Worm (Caenorhabditis elegans): ENCODE measurements around the gene K08E4.8.

Gene K08E4.8

ce11 chrIV:12056603-12057002 lies 4.5 kb downstream of the K08E4.8 start, which contains the start of gene K08E4.2:
Gene K08E4.2 (minus strand): TSS chrIV:12056656.
- no peak for TF ChIP-seq nhr-76 (tag; optimal IDR thresholded peaks at IDR 0.05)
- TF ChIP-seq ceh-16 (tag; optimal IDR thresholded peaks at IDR 0.05): no peak
- TF ChIP-seq nhr-23 (tag; optimal IDR thresholded peaks at IDR 0.05): no peak
- no peak for TF ChIP-seq nhr-67 (tag; optimal IDR thresholded peaks at IDR 0.05)

- TF ChIP-seq nhr-23 (tag; optimal IDR thresholded peaks at IDR 0.05) (no peak), ceh-16 (tag; optimal IDR thresholded peaks at IDR 0.05) (no peak), nhr-77 (tag; optimal IDR thresholded peaks at IDR 0.05) (no peak), ceh-9 (tag; optimal IDR thresholded peaks at IDR 0.05) (no peak), jun-1 (tag; optimal IDR thresholded peaks at IDR 0.05) (no peak)
Measured at ce11 chrIV:12052461-12052860, 8.7 kb downstream of the K08E4.8 start.

ce11 chrIV:12051049-12051792 lies 9.9 kb downstream of the K08E4.8 start, which contains the start of the genes bre-5 and spt-5:
Gene bre-5 (minus strand): TSS chrIV:12051215.
Gene spt-5 (plus strand): TSS chrIV:12051491.
- TF ChIP-seq hmg-11 (tag; optimal IDR thresholded peaks at IDR 0.05) (peak; percentile 47), nhr-23 (tag; optimal IDR thresholded peaks at IDR 0.05) (peak; percentile 21), egl-5 (tag; optimal IDR thresholded peaks at IDR 0.05) (no peak), skn-1 (tag; optimal IDR thresholded peaks at IDR 0.05) (no peak), lin-15B (tag; optimal IDR thresholded peaks at IDR 0.05) (peak; percentile 36), R02D3.7 (tag; optimal IDR thresholded peaks at IDR 0.05) (no peak), pha-4 (tag; optimal IDR thresholded peaks at IDR 0.05) (peak; percentile 64), ama-1 (optimal IDR thresholded peaks at IDR 0.05) (no peak), nhr-77 (tag; optimal IDR thresholded peaks at IDR 0.05) (no peak), nhr-12 (tag; optimal IDR thresholded peaks at IDR 0.05) (no peak), ceh-28 (tag; optimal IDR thresholded peaks at IDR 0.05) (peak; percentile 35)

ce11 chrIV:12047552-12048347 lies 13.4 kb downstream of the K08E4.8 start, which contains the start of gene T12G3.4:
Gene T12G3.4 (plus strand): TSS chrIV:12048256.
- TF ChIP-seq pha-4 (tag; optimal IDR thresholded peaks at IDR 0.05) (peak; percentile 90), nfya-1 (tag; optimal IDR thresholded peaks at IDR 0.05; ENCODE audit: insufficient read depth) (no peak)

ce11 chrIV:12046524-12047203 lies 14.5 kb downstream of the K08E4.8 start, which contains the start of gene T12G3.2:
Gene T12G3.2 (minus strand): TSS chrIV:12046967.
- TF ChIP-seq mdl-1 (tag; optimal IDR thresholded peaks at IDR 0.05) (no peak), eor-1 (tag; optimal IDR thresholded peaks at IDR 0.05) (no peak), lin-15B (tag; optimal IDR thresholded peaks at IDR 0.05) (no peak), lsy-12 (tag; optimal IDR thresholded peaks at IDR 0.05) (peak; percentile 1), egl-5 (tag; optimal IDR thresholded peaks at IDR 0.05) (no peak), ceh-9 (tag; optimal IDR thresholded peaks at IDR 0.05) (no peak), nfya-1 (tag; optimal IDR thresholded peaks at IDR 0.05; ENCODE audit: insufficient read depth) (no peak), nhr-25 (tag; optimal IDR thresholded peaks at IDR 0.05) (peak; percentile 1), ceh-28 (tag; optimal IDR thresholded peaks at IDR 0.05) (peak; percentile 7), pha-4 (tag; optimal IDR thresholded peaks at IDR 0.05) (peak; percentile 28), elt-1 (tag; optimal IDR thresholded peaks at IDR 0.05) (no peak), nhr-43 (tag; optimal IDR thresholded peaks at IDR 0.05; ENCODE audit: poor library complexity, severe bottlenecking) (peak; percentile 16), ceh-82 (tag; optimal IDR thresholded peaks at IDR 0.05) (no peak), unc-62 (GFP tag; optimal IDR thresholded peaks at IDR 0.05) (no peak), tbx-2 (tag; optimal IDR thresholded peaks at IDR 0.05) (no peak), ama-1 (optimal IDR thresholded peaks at IDR 0.05) (no peak), snpc-4 (tag; optimal IDR thresholded peaks at IDR 0.05) (no peak), ZK546.5 (tag; optimal IDR thresholded peaks at IDR 0.05) (no peak), nhr-28 (tag; optimal IDR thresholded peaks at IDR 0.05) (no peak), elt-3 (tag; optimal IDR thresholded peaks at IDR 0.05) (peak in 1 of 3 experiments; percentile 59), elt-2 (tag; optimal IDR thresholded peaks at IDR 0.05) (peak; percentile 82), jun-1 (tag; optimal IDR thresholded peaks at IDR 0.05) (peak; percentile 10), R02D3.7 (tag; optimal IDR thresholded peaks at IDR 0.05) (no peak), fkh-10 (GFP tag; optimal IDR thresholded peaks at IDR 0.05) (no peak), nhr-76 (tag; optimal IDR thresholded peaks at IDR 0.05) (no peak), pqm-1 (tag; optimal IDR thresholded peaks at IDR 0.05) (peak; percentile 52), unc-39 (tag; optimal IDR thresholded peaks at IDR 0.05) (no peak), egl-27 (tag; optimal IDR thresholded peaks at IDR 0.05) (no peak), nhr-67 (tag; optimal IDR thresholded peaks at IDR 0.05) (no peak), nhr-237 (tag; optimal IDR thresholded peaks at IDR 0.05) (no peak), fkh-2 (tag; optimal IDR thresholded peaks at IDR 0.05) (no peak), aly-2 (tag; optimal IDR thresholded peaks at IDR 0.05) (no peak), nhr-12 (tag; optimal IDR thresholded peaks at IDR 0.05) (no peak), ztf-11 (tag; optimal IDR thresholded peaks at IDR 0.05) (no peak)

Data from whole organism, L3 larva.